Fruit fly (Drosophila melanogaster) whole organism, pupa: ENCODE data around the gene Sqor.

Experiments used
- CG10348 ChIP-seq: fragments of 200-800 bp; sonication (Bioruptor generic); IDR thresholded peaks from 2 replicates; pipeline ENCODE4 v1.3.6; 2022; ENCODE audit warnings: missing biosample characterization, missing genetic modification characterization
- CG12605 ChIP-seq: fragments of 200-800 bp; sonication (Bioruptor generic); IDR thresholded peaks from 2 replicates; pipeline ENCODE4 v1.3.6; 2022; ENCODE audit warnings: missing biosample characterization, missing genetic modification characterization
- CG13204 ChIP-seq: fragments of 200-800 bp; sonication (Bioruptor generic); optimal IDR thresholded peaks from 2 replicates; lab custom pipeline; 2018; ENCODE audit warnings: missing biosample characterization, mild to moderate bottlenecking, missing genetic modification characterization, moderate library complexity
- CG14655 ChIP-seq: fragments of 200-800 bp; sonication (Bioruptor generic); optimal IDR thresholded peaks from 3 replicates; lab custom pipeline; 2017; ENCODE audit warnings: mild to moderate bottlenecking, missing biosample characterization, missing genetic modification reagents, missing genetic modification characterization
- CG15710 ChIP-seq: fragments of 200-800 bp; sonication (Bioruptor generic); optimal IDR thresholded peaks from 2 replicates; lab custom pipeline; 2018; ENCODE audit warnings: missing biosample characterization, mild to moderate bottlenecking, missing genetic modification characterization, moderate library complexity
- CG17806 ChIP-seq: fragments of 200-800 bp; sonication (Bioruptor generic); optimal IDR thresholded peaks from 2 replicates; lab custom pipeline; 2018; ENCODE audit warnings: missing biosample characterization, mild to moderate bottlenecking, missing genetic modification characterization, moderate library complexity
- CG32121 ChIP-seq: fragments of 200-800 bp; sonication (Bioruptor generic); IDR thresholded peaks from 2 replicates; pipeline ENCODE4 v1.3.6; 2022; ENCODE audit warnings: missing biosample characterization, missing genetic modification characterization
- CG34367 ChIP-seq: fragments of 200-800 bp; sonication (Bioruptor generic); optimal IDR thresholded peaks from 2 replicates; lab custom pipeline; 2018; ENCODE audit warnings: missing biosample characterization, mild to moderate bottlenecking, missing genetic modification characterization
- CG4496 ChIP-seq: fragments of 200-800 bp; sonication (Bioruptor generic); IDR thresholded peaks from 3 replicates; pipeline ENCODE4 v1.3.6; 2022; ENCODE audit warnings: missing biosample characterization, missing genetic modification characterization
- CG8159 ChIP-seq: fragments of 200-800 bp; sonication (Bioruptor generic); optimal IDR thresholded peaks from 3 replicates; lab custom pipeline; 2018; ENCODE audit warnings: missing biosample characterization, mild to moderate bottlenecking, missing genetic modification characterization, moderate library complexity
- CG8301 ChIP-seq: fragments of 200-800 bp; sonication (Bioruptor generic); optimal IDR thresholded peaks from 2 replicates; lab custom pipeline; 2018; ENCODE audit warnings: missing biosample characterization, mild to moderate bottlenecking, missing genetic modification characterization
- CG9948 ChIP-seq: fragments of 200-800 bp; sonication (Bioruptor generic); optimal IDR thresholded peaks from 2 replicates; lab custom pipeline; 2018; ENCODE audit warnings: missing biosample characterization, mild to moderate bottlenecking, missing genetic modification characterization, moderate library complexity
- D1 ChIP-seq: fragments of 200-800 bp; sonication (Bioruptor generic); optimal IDR thresholded peaks from 2 replicates; lab custom pipeline; 2018; ENCODE audit warnings: missing biosample characterization, mild to moderate bottlenecking, missing genetic modification characterization, moderate library complexity
- EcR ChIP-seq: fragments of 200-800 bp; sonication (Bioruptor generic); optimal IDR thresholded peaks from 3 replicates; lab custom pipeline; 2019; ENCODE audit warnings: missing biosample characterization, missing genetic modification characterization, mild to moderate bottlenecking, moderate library complexity, missing genetic modification reagents
- Ets98B ChIP-seq: fragments of 200-800 bp; sonication (Bioruptor generic); IDR thresholded peaks from 2 replicates; pipeline ENCODE4 v1.3.6; 2022; ENCODE audit warnings: missing biosample characterization, missing genetic modification characterization
- Pif1A ChIP-seq: fragments of 200-800 bp; sonication (Bioruptor generic); optimal IDR thresholded peaks from 3 replicates; lab custom pipeline; 2016; ENCODE audit warnings: missing biosample characterization, missing genetic modification characterization
- Pif1B ChIP-seq: fragments of 200-800 bp; sonication (Bioruptor generic); optimal IDR thresholded peaks from 3 replicates; lab custom pipeline; 2016; ENCODE audit warnings: missing biosample characterization, missing genetic modification characterization
- Snoo ChIP-seq: fragments of 200-800 bp; sonication (Bioruptor generic); optimal IDR thresholded peaks from 3 replicates; lab custom pipeline; 2017; ENCODE audit warnings: missing biosample characterization, mild to moderate bottlenecking, missing genetic modification characterization, inconsistent platforms
- fd96Ca ChIP-seq: fragments of 200-800 bp; sonication (Bioruptor generic); IDR thresholded peaks from 3 replicates; pipeline ENCODE4 v1.3.6; 2022; ENCODE audit warnings: missing biosample characterization, missing genetic modification characterization
- gl ChIP-seq: fragments of 200-800 bp; sonication (Bioruptor generic); optimal IDR thresholded peaks from 2 replicates; lab custom pipeline; 2018; ENCODE audit warnings: missing biosample characterization, mild to moderate bottlenecking, missing genetic modification characterization
- rn ChIP-seq: fragments of 200-800 bp; sonication (Bioruptor generic); IDR thresholded peaks from 2 replicates; pipeline ENCODE4 v1.3.6; 2022; ENCODE audit warnings: missing biosample characterization, missing genetic modification characterization

Gene Sqor

dm6 chr3L:4221226-4221770, 18.7 kb upstream of the Sqor start:
- TF ChIP-seq Snoo (no peak), CG13204 (GFP tag; lab: Kevin White, UChicago) (peak; percentile 46), D1 (tag; lab: Kevin White, UChicago) (no peak), gl (tag; lab: Kevin White, UChicago) (no peak), Ets98B (GFP tag; lab: Robert Waterston, UW) (peak; percentile 64), fd96Ca (GFP tag; lab: Robert Waterston, UW) (no peak; the same call in 2 of the 3 replicates), CG8159 (tag; lab: Kevin White, UChicago) (peak; percentile 16), CG12605 (GFP tag; lab: Robert Waterston, UW) (no peak), rn (no peak), CG10348 (GFP tag; lab: Robert Waterston, UW) (no peak), Pif1B (GFP tag; lab: Kevin White, UChicago) (no peak), Pif1A (GFP tag; lab: Kevin White, UChicago) (no peak), CG17806 (no peak), EcR (peak; percentile 74), CG34367 (tag; lab: Kevin White, UChicago) (no peak), CG4496 (GFP tag; lab: Robert Waterston, UW) (peak; percentile 37; the same call in 1 of the 3 replicates), CG8301 (no peak), CG14655 (GFP tag; lab: Kevin White, UChicago) (no peak), CG9948 (tag; lab: Kevin White, UChicago) (no peak), CG32121 (peak; percentile 55; the same call in 1 of the 2 replicates), CG15710 (no peak)
- TF ChIP-seq, all 21 proteins: peak for 6

- TF ChIP-seq CG32121 (no peak), CG13204 (GFP tag; lab: Kevin White, UChicago) (no peak), CG34367 (tag; lab: Kevin White, UChicago) (no peak), Ets98B (GFP tag; lab: Robert Waterston, UW) (no peak), CG15710 (no peak), CG17806 (no peak)
Measured at dm6 chr3L:4221792-4222191, 18.2 kb upstream of the Sqor start.

- TF ChIP-seq EcR (peak; percentile 40), Snoo (no peak), Pif1A (GFP tag; lab: Kevin White, UChicago) (no peak), Ets98B (GFP tag; lab: Robert Waterston, UW) (peak; percentile 30; the same call in 1 of the 2 replicates), CG8159 (tag; lab: Kevin White, UChicago) (no peak), CG32121 (no peak), gl (tag; lab: Kevin White, UChicago) (peak; percentile 8), Pif1B (GFP tag; lab: Kevin White, UChicago) (no peak), CG34367 (tag; lab: Kevin White, UChicago) (no peak), CG4496 (GFP tag; lab: Robert Waterston, UW) (no peak), CG12605 (GFP tag; lab: Robert Waterston, UW) (no peak; the same call in 1 of the 2 replicates), CG13204 (GFP tag; lab: Kevin White, UChicago) (no peak), D1 (tag; lab: Kevin White, UChicago) (no peak), CG14655 (GFP tag; lab: Kevin White, UChicago) (peak; percentile 20), CG8301 (peak; percentile 18), CG10348 (GFP tag; lab: Robert Waterston, UW) (no peak), CG9948 (tag; lab: Kevin White, UChicago) (no peak), CG15710 (no peak), fd96Ca (GFP tag; lab: Robert Waterston, UW) (0 out of 3 replicates have a peak, but pooled peaks have one; percentile 36), CG17806 (no peak), rn (no peak)
Measured at dm6 chr3L:4225647-4226470, 14.1 kb upstream of the Sqor start.

- TF ChIP-seq CG8301 (no peak), Ets98B (GFP tag; lab: Robert Waterston, UW) (peak; percentile 49; the same call in 1 of the 2 replicates), CG8159 (tag; lab: Kevin White, UChicago) (peak; percentile 42), gl (tag; lab: Kevin White, UChicago) (no peak), CG9948 (tag; lab: Kevin White, UChicago) (no peak), D1 (tag; lab: Kevin White, UChicago) (no peak), CG4496 (GFP tag; lab: Robert Waterston, UW) (peak; percentile 42; the same call in 1 of the 3 replicates), Pif1B (GFP tag; lab: Kevin White, UChicago) (no peak), CG14655 (GFP tag; lab: Kevin White, UChicago) (peak; percentile 8), CG10348 (GFP tag; lab: Robert Waterston, UW) (no peak), CG15710 (peak; percentile 31), fd96Ca (GFP tag; lab: Robert Waterston, UW) (no peak; the same call in 2 of the 3 replicates), EcR (peak; percentile 67), rn (no peak), CG34367 (tag; lab: Kevin White, UChicago) (no peak), CG12605 (GFP tag; lab: Robert Waterston, UW) (peak; percentile 43; the same call in 1 of the 2 replicates), CG17806 (no peak), CG32121 (peak; percentile 31; the same call in 1 of the 2 replicates), CG13204 (GFP tag; lab: Kevin White, UChicago) (peak; percentile 64)
Measured at dm6 chr3L:4227164-4227563, 12.8 kb upstream of the Sqor start, which contains the start of gene CG46460. Gene CG46460, minus strand, starts transcription at chr3L:4227302.
